Worm (Caenorhabditis elegans): ENCODE data around the gene K10F12.7.

ce11 chrIII:423875-424274 is 41.5 kb upstream of the K10F12.7 start:
- TF ChIP-seq flh-1 (GFP tag; optimal IDR thresholded peaks at IDR 0.05) (no peak), unc-62 (GFP tag; optimal IDR thresholded peaks at IDR 0.05) (no peak), nhr-12 (tag; optimal IDR thresholded peaks at IDR 0.05) (no peak), nhr-76 (tag; optimal IDR thresholded peaks at IDR 0.05) (no peak), elt-3 (tag; optimal IDR thresholded peaks at IDR 0.05) (no peak), lsy-2 (tag; optimal IDR thresholded peaks at IDR 0.05) (no peak), mab-5 (tag; optimal IDR thresholded peaks at IDR 0.05) (no peak), elt-1 (tag; optimal IDR thresholded peaks at IDR 0.05; ENCODE audit: borderline replicate concordance, insufficient read depth) (no peak), pha-4 (tag; optimal IDR thresholded peaks at IDR 0.05) (no peak), nhr-237 (tag; optimal IDR thresholded peaks at IDR 0.05) (no peak), unc-39 (tag; optimal IDR thresholded peaks at IDR 0.05) (no peak)
